Worm (Caenorhabditis elegans) whole organism, early embryonic: ENCODE results near the gene F45F2.11.

Experiments
- B0310.2 ChIP-seq: sonication (generic microtip); optimal IDR thresholded peaks from 2 replicates; lab custom pipeline; 2016; ENCODE audit warnings: mild to moderate bottlenecking, missing genetic modification characterization, missing compliant biosample characterization
- F13C5.2 ChIP-seq: sonication (generic microtip); optimal IDR thresholded peaks from 2 replicates; lab custom pipeline; 2017; ENCODE audit warnings: mild to moderate bottlenecking, missing genetic modification characterization, inconsistent platforms, missing compliant biosample characterization
- aly-1 ChIP-seq: sonication (generic microtip); optimal IDR thresholded peaks from 2 replicates; lab custom pipeline; 2016; ENCODE audit warnings: missing genetic modification characterization, missing compliant biosample characterization
- ama-1 ChIP-seq: fragments of 150-350 bp; optimal IDR thresholded peaks from 2 replicates; lab custom pipeline; 2014
- ceh-13 ChIP-seq: fragments of 200-800 bp; sonication (Bioruptor generic); optimal IDR thresholded peaks from 2 replicates; lab custom pipeline; 2018; ENCODE audit warnings: mild to moderate bottlenecking, missing genetic modification characterization, missing compliant biosample characterization
- ceh-36 ChIP-seq: sonication (generic microtip); optimal IDR thresholded peaks from 2 replicates; lab custom pipeline; 2016; ENCODE audit warnings: missing genetic modification characterization, inconsistent platforms, missing compliant biosample characterization
- ets-7 ChIP-seq: sonication (generic microtip); optimal IDR thresholded peaks from 2 replicates; lab custom pipeline; 2016; ENCODE audit warnings: missing genotype, missing genetic modification characterization, missing compliant biosample characterization
- flt-1 ChIP-seq: fragments of 200-800 bp; sonication (Bioruptor generic); IDR thresholded peaks from 2 replicates; pipeline ENCODE4 v1.3.6; 2022; ENCODE audit warnings: missing genetic modification characterization, missing compliant biosample characterization
- hmbx-1 ChIP-seq: sonication (generic microtip); optimal IDR thresholded peaks from 2 replicates; lab custom pipeline; 2016; ENCODE audit warnings: mild to moderate bottlenecking, missing genetic modification characterization, missing compliant biosample characterization
- hmg-4 ChIP-seq: fragments of 200-800 bp; sonication (Bioruptor generic); optimal IDR thresholded peaks from 2 replicates; lab custom pipeline; 2018; ENCODE audit warnings: mild to moderate bottlenecking, missing genetic modification characterization, missing compliant biosample characterization
- hnd-1 ChIP-seq: sonication (generic microtip); optimal IDR thresholded peaks from 2 replicates; lab custom pipeline; 2016; ENCODE audit warnings: missing genetic modification characterization, missing compliant biosample characterization
- pes-1 ChIP-seq: fragments of 200-800 bp; sonication (Bioruptor generic); IDR thresholded peaks from 2 replicates; pipeline ENCODE4 v1.3.6; 2022; ENCODE audit warnings: missing genetic modification reagents, missing genetic modification characterization, missing compliant biosample characterization
- scrt-1 ChIP-seq: fragments of 200-800 bp; sonication (Bioruptor generic); IDR thresholded peaks from 2 replicates; pipeline ENCODE4 v1.3.6; 2022; ENCODE audit warnings: missing genetic modification characterization, missing compliant biosample characterization
- sea-1 ChIP-seq: fragments of 200-800 bp; sonication (Bioruptor generic); conservative IDR thresholded peaks from 2 replicates; pipeline ENCODE4 v1.3.6; 2022; ENCODE audit warnings: missing genetic modification characterization, missing compliant biosample characterization
- tbx-11 ChIP-seq: fragments of 200-800 bp; sonication (Bioruptor generic); IDR thresholded peaks from 2 replicates; pipeline ENCODE4 v1.3.6; 2022; ENCODE audit warnings: missing genetic modification characterization, missing compliant biosample characterization
- tbx-37 ChIP-seq: fragments of 200-800 bp; sonication (Bioruptor generic); conservative IDR thresholded peaks from 2 replicates; pipeline ENCODE4 v1.3.6; 2022; ENCODE audit warnings: missing genetic modification reagents, missing genetic modification characterization, missing compliant biosample characterization
- tra-4 ChIP-seq: sonication (generic microtip); optimal IDR thresholded peaks from 2 replicates; lab custom pipeline; 2017; ENCODE audit warnings: missing genetic modification characterization, missing compliant biosample characterization

F45F2.11 gene

ce11 chrV:8520846-8521553 lies at the start of gene F45F2.11, which contains the start of gene otpl-7:
TSS of gene F45F2.11 (minus strand) at chrV:8520896.
TSS of gene otpl-7 (plus strand) at chrV:8521503.
- TF ChIP-seq flt-1 (GFP tag; lab: Robert Waterston, UW) (no peak), tbx-11 (no peak), sea-1 (GFP tag; lab: Robert Waterston, UW) (no peak), tra-4 (tag; lab: Kevin White, UChicago) (no peak), F13C5.2 (no peak), pes-1 (GFP tag; lab: Robert Waterston, UW) (no peak), aly-1 (tag; lab: Kevin White, UChicago) (no peak), tbx-37 (GFP tag; lab: Robert Waterston, UW) (no peak), hnd-1 (tag; lab: Kevin White, UChicago) (no peak), scrt-1 (no peak), ama-1 (no peak), B0310.2 (tag; lab: Kevin White, UChicago) (no peak), ceh-13 (GFP tag; lab: Kevin White, UChicago) (no peak), hmbx-1 (tag; lab: Kevin White, UChicago) (no peak), ets-7 (tag; lab: Kevin White, UChicago) (no peak)

ce11 chrV:8569841-8570361 lies 49.2 kb upstream of the F45F2.11 start, which contains the start of the genes F25G6.9 and symk-1:
TSS of gene F25G6.9 (minus strand) at chrV:8570000.
TSS of gene symk-1 (plus strand) at chrV:8570311.
- TF ChIP-seq hnd-1 (tag; lab: Kevin White, UChicago) = no peak

- TF ChIP-seq ama-1 = no peak
- no peak for TF ChIP-seq pes-1 (GFP tag; lab: Robert Waterston, UW)
- TF ChIP-seq aly-1 (tag; lab: Kevin White, UChicago) = no peak
- TF ChIP-seq tra-4 (tag; lab: Kevin White, UChicago) = no peak
- no peak for TF ChIP-seq F13C5.2
These were observed 48.5 kb upstream of the F45F2.11 start for ce11 chrV:8569172-8569571.

- TF ChIP-seq tbx-37 (GFP tag; lab: Robert Waterston, UW) (no peak), ets-7 (tag; lab: Kevin White, UChicago) (no peak), ceh-13 (GFP tag; lab: Kevin White, UChicago) (no peak)
These were observed 44.4 kb upstream of the F45F2.11 start, which contains the start of gene F25G6.8 for ce11 chrV:8565075-8565474. TSS of gene F25G6.8 (minus strand) at chrV:8565175.

ce11 chrV:8560916-8561315 lies 40.2 kb upstream of the F45F2.11 start, which contains the start of gene acr-16:
TSS of gene acr-16 (plus strand) at chrV:8561216.
- TF ChIP-seq tbx-37 (GFP tag; lab: Robert Waterston, UW) (no peak), sea-1 (GFP tag; lab: Robert Waterston, UW) (no peak), pes-1 (GFP tag; lab: Robert Waterston, UW) (no peak), tra-4 (tag; lab: Kevin White, UChicago) (no peak), B0310.2 (tag; lab: Kevin White, UChicago) (no peak), ceh-13 (GFP tag; lab: Kevin White, UChicago) (no peak), F13C5.2 (no peak), hmg-4 (GFP tag; lab: Kevin White, UChicago) (no peak), flt-1 (GFP tag; lab: Robert Waterston, UW) (no peak), aly-1 (tag; lab: Kevin White, UChicago) (no peak), ets-7 (tag; lab: Kevin White, UChicago) (no peak), tbx-11 (no peak)

- TF ChIP-seq ets-7 (tag; lab: Kevin White, UChicago) (no peak), F13C5.2 (no peak), scrt-1 (no peak), tbx-37 (GFP tag; lab: Robert Waterston, UW) (no peak), hnd-1 (tag; lab: Kevin White, UChicago) (no peak), hmbx-1 (tag; lab: Kevin White, UChicago) (no peak), hmg-4 (GFP tag; lab: Kevin White, UChicago) (no peak), B0310.2 (tag; lab: Kevin White, UChicago) (no peak), tbx-11 (no peak), sea-1 (GFP tag; lab: Robert Waterston, UW) (no peak), flt-1 (GFP tag; lab: Robert Waterston, UW) (no peak), ama-1 (no peak), pes-1 (GFP tag; lab: Robert Waterston, UW) (no peak), aly-1 (tag; lab: Kevin White, UChicago) (no peak), ceh-36 (tag; lab: Kevin White, UChicago) (no peak), tra-4 (tag; lab: Kevin White, UChicago) (no peak)
These were observed 35.3 kb upstream of the F45F2.11 start for ce11 chrV:8555955-8556354.

ce11 chrV:8552460-8552859 lies 31.8 kb upstream of the F45F2.11 start, which contains the start of gene acr-15:
TSS of gene acr-15 (plus strand) at chrV:8552695.
- TF ChIP-seq ceh-13 (GFP tag; lab: Kevin White, UChicago) (no peak), flt-1 (GFP tag; lab: Robert Waterston, UW) (no peak)

- TF ChIP-seq B0310.2 (tag; lab: Kevin White, UChicago) (no peak), aly-1 (tag; lab: Kevin White, UChicago) (no peak), hmg-4 (GFP tag; lab: Kevin White, UChicago) (no peak), ama-1 (no peak), F13C5.2 (no peak), flt-1 (GFP tag; lab: Robert Waterston, UW) (no peak), sea-1 (GFP tag; lab: Robert Waterston, UW) (no peak), ets-7 (tag; lab: Kevin White, UChicago) (no peak), hmbx-1 (tag; lab: Kevin White, UChicago) (no peak), ceh-36 (tag; lab: Kevin White, UChicago) (no peak)
These were observed 28.3 kb upstream of the F45F2.11 start, which contains the start of gene stdh-4 for ce11 chrV:8548989-8549388. TSS of gene stdh-4 (plus strand) at chrV:8549289.
